Worm (Caenorhabditis elegans) whole organism, L4 larva: ENCODE measurements around the gene mcat-1.

Experiments used
- D1046.2 ChIP-seq: fragments of 200-800 bp; sonication (Bioruptor generic); IDR thresholded peaks from 2 replicates; pipeline ENCODE4 v1.3.6; 2022; ENCODE audit warnings: missing genetic modification characterization, missing compliant biosample characterization
- F37D6.2 ChIP-seq: sonication (generic microtip); optimal IDR thresholded peaks from 2 replicates; lab custom pipeline; 2016; ENCODE audit warnings: mild to moderate bottlenecking, missing genetic modification characterization, missing compliant biosample characterization
- F49E8.2 ChIP-seq: sonication (generic microtip); optimal IDR thresholded peaks from 2 replicates; lab custom pipeline; 2016; ENCODE audit warnings: missing compliant biosample characterization, mild to moderate bottlenecking, missing genetic modification characterization, borderline replicate concordance
- R02D3.7 ChIP-seq: fragments of 150-350 bp; sonication (generic microtip); optimal IDR thresholded peaks from 3 replicates; lab custom pipeline; 2014; ENCODE audit warnings: missing biosample characterization, missing genetic modification characterization
- T20F7.1 ChIP-seq: fragments of 200-800 bp; sonication (Bioruptor generic); optimal IDR thresholded peaks from 2 replicates; lab custom pipeline; 2018; ENCODE audit warnings: mild to moderate bottlenecking, missing genetic modification characterization, missing compliant biosample characterization
- T26A8.4 ChIP-seq: fragments of 200-800 bp; sonication (Bioruptor generic); IDR thresholded peaks from 2 replicates; pipeline ENCODE4 v1.3.6; 2022; ENCODE audit warnings: missing genetic modification characterization, missing compliant biosample characterization
- aly-2 ChIP-seq: sonication (generic microtip); optimal IDR thresholded peaks from 2 replicates; lab custom pipeline; 2018; ENCODE audit warnings: missing biosample characterization, missing genetic modification characterization
- ama-1 ChIP-seq: fragments of 150-350 bp; optimal IDR thresholded peaks from 2 replicates; lab custom pipeline; 2014; ENCODE audit warnings: inconsistent platforms, mixed read lengths
- ceh-28 ChIP-seq: fragments of 150-350 bp; optimal IDR thresholded peaks from 2 replicates; lab custom pipeline; 2014; ENCODE audit warnings: missing biosample characterization, missing genetic modification reagents, missing genetic modification characterization
- ceh-32 ChIP-seq: sonication (generic microtip); optimal IDR thresholded peaks from 2 replicates; lab custom pipeline; 2016; ENCODE audit warnings: mild to moderate bottlenecking, missing genetic modification characterization, missing compliant biosample characterization; ENCODE audit not compliant: poor library complexity
- ceh-44 ChIP-seq: fragments of 200-800 bp; sonication (Bioruptor generic); IDR thresholded peaks from 2 replicates; pipeline ENCODE4 v1.3.6; 2022; ENCODE audit warnings: missing genetic modification reagents, missing genetic modification characterization, missing compliant biosample characterization
- ces-1 ChIP-seq: fragments of 150-350 bp; sonication (generic microtip); optimal IDR thresholded peaks from 4 replicates; lab custom pipeline; 2014; ENCODE audit warnings: missing biosample characterization, missing genetic modification reagents, missing genetic modification characterization
- dmd-6 ChIP-seq: fragments of 200-800 bp; sonication (Bioruptor generic); IDR thresholded peaks from 2 replicates; pipeline ENCODE4 v1.3.6; 2022; ENCODE audit warnings: missing genetic modification reagents, missing genetic modification characterization, missing compliant biosample characterization
- egl-43 ChIP-seq: fragments of 200-800 bp; sonication (Bioruptor generic); IDR thresholded peaks from 2 replicates; pipeline ENCODE4 v1.3.6; 2022; ENCODE audit warnings: missing genetic modification reagents, missing genetic modification characterization, missing compliant biosample characterization
- fkh-10 ChIP-seq: fragments of 150-350 bp; optimal IDR thresholded peaks from 2 replicates; lab custom pipeline; 2014; ENCODE audit warnings: missing biosample characterization, missing genetic modification reagents, missing genetic modification characterization
- fos-1 ChIP-seq: fragments of 150-350 bp; optimal IDR thresholded peaks from 2 replicates; lab custom pipeline; 2014; ENCODE audit warnings: missing biosample characterization, missing genetic modification characterization
- hlh-30 ChIP-seq: sonication (generic microtip); optimal IDR thresholded peaks from 2 replicates; lab custom pipeline; 2017; ENCODE audit warnings: antibody characterized with exemption, mild to moderate bottlenecking, missing genetic modification characterization, missing compliant biosample characterization; ENCODE audit not compliant: insufficient read depth
- hmg-1.1 ChIP-seq: fragments of 200-800 bp; sonication (Bioruptor generic); IDR thresholded peaks from 2 replicates; pipeline ENCODE4 v1.3.6; 2022; ENCODE audit warnings: missing genetic modification reagents, missing genetic modification characterization, missing compliant biosample characterization
- lim-7 ChIP-seq: fragments of 200-800 bp; sonication (Bioruptor generic); IDR thresholded peaks from 2 replicates; pipeline ENCODE4 v1.3.6; 2022; ENCODE audit warnings: missing genetic modification characterization, missing compliant biosample characterization
- lin-29 ChIP-seq: fragments of 200-800 bp; sonication (Bioruptor generic); IDR thresholded peaks from 2 replicates; pipeline ENCODE4 v1.3.6; 2022; ENCODE audit warnings: missing genetic modification reagents, missing genetic modification characterization, missing compliant biosample characterization
- lin-39 ChIP-seq: fragments of 150-350 bp; optimal IDR thresholded peaks from 2 replicates; lab custom pipeline; 2014; ENCODE audit warnings: missing biosample characterization, missing genetic modification reagents, missing genetic modification characterization
- madf-5 ChIP-seq, 2 experiments: fragments of 200-800 bp; sonication (Bioruptor generic); IDR thresholded peaks; 2 replicates each; pipeline ENCODE4 v1.3.6; 2022; ENCODE audit warnings: missing compliant biosample characterization in 2 of 2, missing genetic modification characterization in 2 of 2
- mep-1 ChIP-seq: fragments of 150-350 bp; sonication (generic microtip); optimal IDR thresholded peaks from 3 replicates; lab custom pipeline; 2014; ENCODE audit warnings: missing biosample characterization, missing genetic modification characterization
- mxl-2 ChIP-seq: fragments of 200-800 bp; sonication (Bioruptor generic); conservative IDR thresholded peaks from 2 replicates; pipeline ENCODE4 v1.3.6; 2022; ENCODE audit warnings: missing genetic modification reagents, missing genetic modification characterization, missing compliant biosample characterization
- nhr-102 ChIP-seq: sonication (generic microtip); optimal IDR thresholded peaks from 2 replicates; lab custom pipeline; 2016; ENCODE audit warnings: mild to moderate bottlenecking, missing genetic modification characterization, moderate library complexity, missing compliant biosample characterization
- nhr-28 ChIP-seq: fragments of 150-350 bp; optimal IDR thresholded peaks from 2 replicates; lab custom pipeline; 2014; ENCODE audit warnings: missing biosample characterization, missing genetic modification characterization
- nhr-41 ChIP-seq: fragments of 200-800 bp; sonication (Bioruptor generic); IDR thresholded peaks from 2 replicates; pipeline ENCODE4 v1.3.6; 2022; ENCODE audit warnings: missing genetic modification reagents, missing genetic modification characterization, missing compliant biosample characterization
- nhr-76 ChIP-seq: fragments of 150-350 bp; optimal IDR thresholded peaks from 2 replicates; lab custom pipeline; 2014; ENCODE audit warnings: missing biosample characterization, missing genetic modification characterization
- pha-4 ChIP-seq, 2 experiments: fragments of 150-350 bp in 1 of 2; fragments of 200-800 bp in 1 of 2; sonication (Bioruptor generic) in 1 of 2; IDR thresholded peaks in 1 of 2; optimal IDR thresholded peaks in 1 of 2; 2 replicates each; pipeline versions ENCODE4 v1.3.6 to Lab custom; 2014 to 2022; ENCODE audit warnings: missing genetic modification characterization in 2 of 2, missing genetic modification reagents in 2 of 2, missing biosample characterization in 1 of 2, missing compliant biosample characterization in 1 of 2
- php-3 ChIP-seq: fragments of 200-800 bp; sonication (Bioruptor generic); IDR thresholded peaks from 2 replicates; pipeline ENCODE4 v1.3.6; 2022; ENCODE audit warnings: missing genetic modification reagents, missing genetic modification characterization, missing compliant biosample characterization
- pqm-1 ChIP-seq: sonication (generic microtip); optimal IDR thresholded peaks from 2 replicates; lab custom pipeline; 2017; ENCODE audit warnings: missing biosample characterization, missing genetic modification characterization
- saeg-2 ChIP-seq: fragments of 200-800 bp; sonication (Bioruptor generic); IDR thresholded peaks from 2 replicates; pipeline ENCODE4 v1.3.6; 2022; ENCODE audit warnings: missing genetic modification reagents, missing genetic modification characterization, missing compliant biosample characterization
- skn-1 ChIP-seq: fragments of 150-350 bp; optimal IDR thresholded peaks from 2 replicates; lab custom pipeline; 2014; ENCODE audit warnings: missing biosample characterization, missing genetic modification characterization
- unc-130 ChIP-seq: sonication (generic microtip); optimal IDR thresholded peaks from 2 replicates; lab custom pipeline; 2016; ENCODE audit warnings: missing genetic modification reagents, missing genetic modification characterization, missing compliant biosample characterization
- vab-7 ChIP-seq: fragments of 200-800 bp; sonication (Bioruptor generic); IDR thresholded peaks from 2 replicates; pipeline ENCODE4 v1.3.6; 2022; ENCODE audit warnings: missing genetic modification reagents, missing genetic modification characterization, missing compliant biosample characterization

Gene mcat-1

ce11 chrII:97992-98763 lies 6.9 kb upstream of the mcat-1 start, which contains the start of the genes luc-7L3 and sftb-6 (continued):
- TF ChIP-seq skn-1 (tag; lab: Kevin White, UChicago) = no peak
- no peak for TF ChIP-seq nhr-41 (GFP tag; lab: Robert Waterston, UW)
- TF ChIP-seq ama-1 (lab: Kevin White, UChicago) = no peak
- TF ChIP-seq T26A8.4 (GFP tag; lab: Robert Waterston, UW) = no peak
- TF ChIP-seq ces-1 (GFP tag; lab: Kevin White, UChicago) = no peak
- TF ChIP-seq dmd-6 = no peak
- peak; percentile 25 for TF ChIP-seq fkh-10
- TF ChIP-seq php-3 (GFP tag; lab: Robert Waterston, UW) = no peak
- peak; percentile 29; the same call in 1 of the 2 replicates for TF ChIP-seq hmg-1.1
- TF ChIP-seq aly-2 (tag; lab: Kevin White, UChicago) = no peak
- TF ChIP-seq lim-7 (GFP tag; lab: Robert Waterston, UW) = no peak
- peak; percentile 21 for TF ChIP-seq hlh-30 (tag; lab: Kevin White, UChicago)

DNA sequence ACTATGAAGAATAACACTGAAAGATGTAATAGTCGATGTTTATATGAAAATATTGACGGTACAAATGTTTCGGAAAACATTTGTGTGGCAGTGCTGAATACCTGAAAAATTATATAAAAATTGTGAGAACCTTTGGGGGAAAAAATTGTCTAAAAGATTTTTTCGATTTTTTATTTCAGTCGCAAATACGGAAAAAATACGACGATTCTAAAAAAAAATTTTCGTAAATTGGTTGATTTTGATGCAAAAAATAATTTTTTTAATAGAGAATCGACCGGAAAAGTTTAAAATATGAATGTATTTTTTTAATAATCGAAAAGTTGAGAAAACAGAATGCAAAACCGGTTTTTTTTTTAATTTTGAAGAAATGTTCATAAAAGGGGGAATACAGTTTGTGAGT lies 3.9 kb upstream of the mcat-1 start, which contains the start of gene C50D2.7:
C50D2.7 (minus strand) TSS at position 101 of the 400 bp plus-strand sequence.
- TF ChIP-seq madf-5 (GFP tag; IDR thresholded peaks at IDR 0.05; lab: Robert Waterston, UW) (no peak), lin-39 (tag; lab: Kevin White, UChicago) (no peak), mep-1 (tag; lab: Kevin White, UChicago) (no peak), F37D6.2 (tag; lab: Kevin White, UChicago) (no peak), hmg-1.1 (no peak), saeg-2 (GFP tag; lab: Robert Waterston, UW) (no peak), ceh-44 (no peak), D1046.2 (no peak)
- TF ChIP-seq, all 104 proteins: peak for 0

ce11 chrII:87937-88336 lies 3.4 kb downstream of the mcat-1 start:
- TF ChIP-seq nhr-76 (tag; lab: Kevin White, UChicago) = no peak
- TF ChIP-seq unc-130 = no peak
- no peak for TF ChIP-seq ceh-28 (tag; lab: Kevin White, UChicago)
- TF ChIP-seq F49E8.2 (tag; lab: Kevin White, UChicago) = no peak
- TF ChIP-seq lin-29 = no peak
- TF ChIP-seq pha-4 (GFP tag; IDR thresholded peaks at IDR 0.05; lab: Robert Waterston, UW) = no peak
- TF ChIP-seq pha-4 (tag; optimal IDR thresholded peaks at IDR 0.05; lab: Kevin White, UChicago) = no peak
- no peak for TF ChIP-seq skn-1 (tag; lab: Kevin White, UChicago)
- TF ChIP-seq R02D3.7 (tag; lab: Kevin White, UChicago) = no peak
- no peak for TF ChIP-seq vab-7
- TF ChIP-seq egl-43 (GFP tag; lab: Robert Waterston, UW) = no peak
- no peak for TF ChIP-seq nhr-102 (tag; lab: Kevin White, UChicago)
- TF ChIP-seq dmd-6 = no peak
- no peak for TF ChIP-seq T20F7.1 (GFP tag; lab: Kevin White, UChicago)
- no peak for TF ChIP-seq mep-1 (tag; lab: Kevin White, UChicago)
- TF ChIP-seq pqm-1 (tag; lab: Kevin White, UChicago) = no peak
- TF ChIP-seq fos-1 (tag; lab: Kevin White, UChicago) = no peak
- no peak for TF ChIP-seq ceh-32 (tag; lab: Kevin White, UChicago)
- TF ChIP-seq nhr-28 (tag; lab: Kevin White, UChicago) = no peak
- no peak for TF ChIP-seq mxl-2 (GFP tag; lab: Robert Waterston, UW)
